Worm (Caenorhabditis elegans) whole organism, L4 larva: ENCODE results near the gene C07G3.10.

Experiments used
- T20F7.1 ChIP-seq: fragments of 200-800 bp; sonication (Bioruptor generic); optimal IDR thresholded peaks from 2 replicates; lab custom pipeline; 2018; ENCODE audit warnings: mild to moderate bottlenecking, missing genetic modification characterization, missing compliant biosample characterization
- Y105C5A.15 ChIP-seq: fragments of 200-800 bp; sonication (Bioruptor generic); IDR thresholded peaks from 2 replicates; pipeline ENCODE4 v1.3.6; 2022; ENCODE audit warnings: missing genetic modification characterization, missing compliant biosample characterization
- ZK546.5 ChIP-seq, 2 experiments: sonication (generic microtip); optimal IDR thresholded peaks; 2 replicates each; lab custom pipeline; 2017; ENCODE audit warnings: missing biosample characterization in 2 of 2, missing genetic modification characterization in 2 of 2
- ama-1 ChIP-seq: fragments of 150-350 bp; optimal IDR thresholded peaks from 2 replicates; lab custom pipeline; 2014; ENCODE audit warnings: inconsistent platforms, mixed read lengths
- attf-4 ChIP-seq: sonication (generic microtip); optimal IDR thresholded peaks from 3 replicates; lab custom pipeline; 2017; ENCODE audit warnings: missing biosample characterization, missing genetic modification characterization
- ceh-32 ChIP-seq: sonication (generic microtip); optimal IDR thresholded peaks from 2 replicates; lab custom pipeline; 2016; ENCODE audit warnings: mild to moderate bottlenecking, missing genetic modification characterization, missing compliant biosample characterization; ENCODE audit not compliant: poor library complexity
- ceh-44 ChIP-seq: fragments of 200-800 bp; sonication (Bioruptor generic); IDR thresholded peaks from 2 replicates; pipeline ENCODE4 v1.3.6; 2022; ENCODE audit warnings: missing genetic modification reagents, missing genetic modification characterization, missing compliant biosample characterization
- ces-1 ChIP-seq: fragments of 150-350 bp; sonication (generic microtip); optimal IDR thresholded peaks from 4 replicates; lab custom pipeline; 2014; ENCODE audit warnings: missing biosample characterization, missing genetic modification reagents, missing genetic modification characterization
- daf-16 ChIP-seq, 3 experiments: sonication (generic microtip); optimal IDR thresholded peaks; 2 replicates each; lab custom pipeline; 2016 to 2017; ENCODE audit warnings: missing genetic modification characterization in 3 of 3, missing genetic modification reagents in 3 of 3, mild to moderate bottlenecking in 2 of 3, missing compliant biosample characterization in 2 of 3, missing biosample characterization in 1 of 3, moderate library complexity in 1 of 3
- daf-19 ChIP-seq: fragments of 200-800 bp; sonication (Bioruptor generic); conservative IDR thresholded peaks from 2 replicates; pipeline ENCODE4 v1.3.6; 2022; ENCODE audit warnings: missing genetic modification characterization, missing compliant biosample characterization
- dmd-6 ChIP-seq: fragments of 200-800 bp; sonication (Bioruptor generic); IDR thresholded peaks from 2 replicates; pipeline ENCODE4 v1.3.6; 2022; ENCODE audit warnings: missing genetic modification reagents, missing genetic modification characterization, missing compliant biosample characterization
- dpl-1 ChIP-seq: fragments of 150-350 bp; optimal IDR thresholded peaks from 2 replicates; lab custom pipeline; 2014; ENCODE audit warnings: missing biosample characterization, missing genetic modification reagents, missing genetic modification characterization
- duxl-1 ChIP-seq: sonication (generic microtip); optimal IDR thresholded peaks from 2 replicates; lab custom pipeline; 2016; ENCODE audit warnings: mild to moderate bottlenecking, missing genetic modification characterization, moderate library complexity, missing compliant biosample characterization; ENCODE audit not compliant: poor library complexity
- dve-1 ChIP-seq: sonication (generic microtip); optimal IDR thresholded peaks from 2 replicates; lab custom pipeline; 2017; ENCODE audit warnings: antibody characterized with exemption, mild to moderate bottlenecking, missing genetic modification characterization, missing compliant biosample characterization; ENCODE audit not compliant: insufficient read depth
- egl-27 ChIP-seq: sonication (generic microtip); optimal IDR thresholded peaks from 3 replicates; lab custom pipeline; 2017; ENCODE audit warnings: missing biosample characterization, missing genetic modification reagents, missing genetic modification characterization
- fkh-10 ChIP-seq: fragments of 150-350 bp; optimal IDR thresholded peaks from 2 replicates; lab custom pipeline; 2014; ENCODE audit warnings: missing biosample characterization, missing genetic modification reagents, missing genetic modification characterization
- hif-1 ChIP-seq, 2 experiments: sonication (generic microtip); optimal IDR thresholded peaks; 2 replicates each; lab custom pipeline; 2016 to 2017; ENCODE audit warnings: missing compliant biosample characterization in 2 of 2, missing genetic modification characterization in 2 of 2, missing genetic modification reagents in 2 of 2, missing genotype in 2 of 2, mild to moderate bottlenecking in 1 of 2
- hlh-11 ChIP-seq: fragments of 200-800 bp; sonication (Bioruptor generic); optimal IDR thresholded peaks from 2 replicates; lab custom pipeline; 2018; ENCODE audit warnings: mild to moderate bottlenecking, missing genetic modification characterization, missing compliant biosample characterization
- hlh-30 ChIP-seq: sonication (generic microtip); optimal IDR thresholded peaks from 2 replicates; lab custom pipeline; 2017; ENCODE audit warnings: antibody characterized with exemption, mild to moderate bottlenecking, missing genetic modification characterization, missing compliant biosample characterization; ENCODE audit not compliant: insufficient read depth
- lin-1 ChIP-seq: fragments of 200-800 bp; sonication (Bioruptor generic); IDR thresholded peaks from 2 replicates; pipeline ENCODE4 v1.3.6; 2022; ENCODE audit warnings: missing genetic modification reagents, missing genetic modification characterization, missing compliant biosample characterization
- lin-15B ChIP-seq: fragments of 150-350 bp; sonication (generic microtip); optimal IDR thresholded peaks from 3 replicates; lab custom pipeline; 2014; ENCODE audit warnings: missing biosample characterization, missing genetic modification characterization
- lin-38 ChIP-seq: fragments of 200-800 bp; sonication (Bioruptor generic); IDR thresholded peaks from 2 replicates; pipeline ENCODE4 v1.3.6; 2022; ENCODE audit warnings: missing genetic modification reagents, missing genetic modification characterization, missing compliant biosample characterization
- lin-39 ChIP-seq: fragments of 150-350 bp; optimal IDR thresholded peaks from 2 replicates; lab custom pipeline; 2014; ENCODE audit warnings: missing biosample characterization, missing genetic modification reagents, missing genetic modification characterization
- lir-3 ChIP-seq: sonication (generic microtip); optimal IDR thresholded peaks from 2 replicates; lab custom pipeline; 2016; ENCODE audit warnings: mild to moderate bottlenecking, missing genetic modification characterization, missing compliant biosample characterization
- lsy-2 ChIP-seq, 2 experiments: fragments of 150-350 bp in 1 of 2; sonication (generic microtip) in 1 of 2; optimal IDR thresholded peaks; 2 replicates each; lab custom pipeline; 2014 to 2017; ENCODE audit warnings: missing biosample characterization in 2 of 2, missing genetic modification characterization in 2 of 2
- mdl-1 ChIP-seq, 2 experiments: fragments of 150-350 bp in 1 of 2; sonication (generic microtip) in 1 of 2; optimal IDR thresholded peaks; 2 replicates each; lab custom pipeline; 2014 to 2017; ENCODE audit warnings: missing biosample characterization in 2 of 2, missing genetic modification characterization in 2 of 2
- mdt-29 ChIP-seq: fragments of 200-800 bp; sonication (Bioruptor generic); IDR thresholded peaks from 2 replicates; pipeline ENCODE4 v1.3.6; 2022; ENCODE audit warnings: missing genetic modification reagents, missing genetic modification characterization, missing compliant biosample characterization
- mxl-2 ChIP-seq: fragments of 200-800 bp; sonication (Bioruptor generic); conservative IDR thresholded peaks from 2 replicates; pipeline ENCODE4 v1.3.6; 2022; ENCODE audit warnings: missing genetic modification reagents, missing genetic modification characterization, missing compliant biosample characterization
- nhr-102 ChIP-seq: sonication (generic microtip); optimal IDR thresholded peaks from 2 replicates; lab custom pipeline; 2016; ENCODE audit warnings: mild to moderate bottlenecking, missing genetic modification characterization, moderate library complexity, missing compliant biosample characterization
- nhr-11 ChIP-seq: fragments of 150-350 bp; optimal IDR thresholded peaks from 2 replicates; lab custom pipeline; 2014; ENCODE audit warnings: missing biosample characterization, missing genetic modification characterization
- nhr-237 ChIP-seq: sonication (generic microtip); optimal IDR thresholded peaks from 2 replicates; lab custom pipeline; 2017; ENCODE audit warnings: missing biosample characterization, missing genetic modification characterization
- nhr-28 ChIP-seq: fragments of 150-350 bp; optimal IDR thresholded peaks from 2 replicates; lab custom pipeline; 2014; ENCODE audit warnings: missing biosample characterization, missing genetic modification characterization
- nhr-41 ChIP-seq: fragments of 200-800 bp; sonication (Bioruptor generic); IDR thresholded peaks from 2 replicates; pipeline ENCODE4 v1.3.6; 2022; ENCODE audit warnings: missing genetic modification reagents, missing genetic modification characterization, missing compliant biosample characterization
- nhr-42 ChIP-seq: fragments of 200-800 bp; sonication (Bioruptor generic); IDR thresholded peaks from 2 replicates; pipeline ENCODE4 v1.3.6; 2022; ENCODE audit warnings: missing genetic modification characterization, missing compliant biosample characterization
- nhr-48 ChIP-seq: sonication (generic microtip); optimal IDR thresholded peaks from 2 replicates; lab custom pipeline; 2016; ENCODE audit warnings: mild to moderate bottlenecking, missing genetic modification characterization, missing compliant biosample characterization
- nhr-77 ChIP-seq: fragments of 150-350 bp; optimal IDR thresholded peaks from 2 replicates; lab custom pipeline; 2014; ENCODE audit warnings: missing biosample characterization, missing genetic modification characterization
- php-3 ChIP-seq: fragments of 200-800 bp; sonication (Bioruptor generic); IDR thresholded peaks from 2 replicates; pipeline ENCODE4 v1.3.6; 2022; ENCODE audit warnings: missing genetic modification reagents, missing genetic modification characterization, missing compliant biosample characterization
- pqm-1 ChIP-seq: sonication (generic microtip); optimal IDR thresholded peaks from 2 replicates; lab custom pipeline; 2017; ENCODE audit warnings: missing biosample characterization, missing genetic modification characterization
- rbr-2 ChIP-seq: sonication (generic microtip); optimal IDR thresholded peaks from 2 replicates; lab custom pipeline; 2016; ENCODE audit warnings: missing genotype, missing genetic modification characterization, missing compliant biosample characterization
- sdz-12 ChIP-seq: fragments of 200-800 bp; sonication (Bioruptor generic); optimal IDR thresholded peaks from 2 replicates; lab custom pipeline; 2018; ENCODE audit warnings: mild to moderate bottlenecking, missing genetic modification characterization, missing compliant biosample characterization
- skn-1 ChIP-seq: fragments of 150-350 bp; optimal IDR thresholded peaks from 2 replicates; lab custom pipeline; 2014; ENCODE audit warnings: missing biosample characterization, missing genetic modification characterization
- spr-1 ChIP-seq: sonication (generic microtip); optimal IDR thresholded peaks from 2 replicates; lab custom pipeline; 2016; ENCODE audit warnings: mild to moderate bottlenecking, missing genetic modification characterization, missing compliant biosample characterization
- tag-97 ChIP-seq: fragments of 200-800 bp; sonication (Bioruptor generic); IDR thresholded peaks from 2 replicates; pipeline ENCODE4 v1.3.6; 2022; ENCODE audit warnings: missing genetic modification characterization, missing compliant biosample characterization
- tra-1 ChIP-seq: fragments of 200-800 bp; sonication (Bioruptor generic); IDR thresholded peaks from 2 replicates; pipeline ENCODE4 v1.3.6; 2022; ENCODE audit warnings: missing genetic modification reagents, missing genetic modification characterization, missing compliant biosample characterization
- vab-7 ChIP-seq: fragments of 200-800 bp; sonication (Bioruptor generic); IDR thresholded peaks from 2 replicates; pipeline ENCODE4 v1.3.6; 2022; ENCODE audit warnings: missing genetic modification reagents, missing genetic modification characterization, missing compliant biosample characterization
- zag-1 ChIP-seq: fragments of 150-350 bp; optimal IDR thresholded peaks from 2 replicates; lab custom pipeline; 2014; ENCODE audit warnings: missing biosample characterization, missing genetic modification characterization
- zfp-2 ChIP-seq: sonication (generic microtip); optimal IDR thresholded peaks from 2 replicates; lab custom pipeline; 2016; ENCODE audit warnings: mild to moderate bottlenecking, missing genetic modification characterization, missing compliant biosample characterization
- zfp-3 ChIP-seq: fragments of 200-800 bp; sonication (Bioruptor generic); conservative IDR thresholded peaks from 2 replicates; pipeline ENCODE4 v1.3.6; 2022; ENCODE audit warnings: missing genetic modification reagents, missing genetic modification characterization, missing compliant biosample characterization
- ztf-11 ChIP-seq: fragments of 150-350 bp; optimal IDR thresholded peaks from 2 replicates; lab custom pipeline; 2014; ENCODE audit warnings: missing biosample characterization, missing genetic modification characterization

The C07G3.10 gene

DNA sequence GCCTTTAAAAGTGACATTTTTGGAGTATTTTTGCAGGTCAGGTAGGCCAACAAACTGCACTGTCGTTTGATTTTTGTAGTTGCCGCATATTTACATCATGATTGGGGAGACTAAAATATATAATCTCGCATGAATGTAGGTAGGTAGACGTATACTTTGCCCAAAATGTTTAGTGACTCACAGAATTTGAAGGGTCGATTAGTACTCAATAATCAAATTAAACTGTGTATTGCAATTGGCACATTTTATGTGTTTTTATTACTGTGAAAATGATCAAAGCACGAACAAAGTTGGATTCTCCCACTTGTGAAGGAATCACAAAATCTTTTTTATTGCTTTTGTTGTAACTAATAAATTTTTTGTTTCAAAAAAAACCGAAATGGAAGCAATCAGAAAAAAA, 5.2 kb upstream of the C07G3.10 start, which contains the start of gene C07G3.15:
C07G3.15 (minus strand) TSS at position 101 of the 400 bp plus-strand sequence.
- TF ChIP-seq zag-1 (no peak), nhr-11 (tag; lab: Kevin White, UChicago) (no peak), vab-7 (no peak), ceh-32 (tag; lab: Kevin White, UChicago) (no peak), lin-38 (GFP tag; lab: Robert Waterston, UW) (no peak), nhr-237 (tag; lab: Kevin White, UChicago) (no peak), nhr-41 (GFP tag; lab: Robert Waterston, UW) (no peak), daf-16 (GFP tag; optimal IDR thresholded peaks at IDR 0.05; lab: Kevin White, UChicago) (no peak), daf-16 (tag; optimal IDR thresholded peaks at IDR 0.05; lab: Kevin White, UChicago) (no peak), lin-15B (no peak), ama-1 (lab: Kevin White, UChicago) (no peak), ces-1 (no peak), Y105C5A.15 (GFP tag; lab: Robert Waterston, UW) (no peak), php-3 (GFP tag; lab: Robert Waterston, UW) (no peak), zfp-2 (tag; lab: Kevin White, UChicago) (no peak), hlh-30 (tag; lab: Kevin White, UChicago) (no peak), mdt-29 (GFP tag; lab: Robert Waterston, UW) (no peak), skn-1 (tag; lab: Kevin White, UChicago) (no peak), lir-3 (tag; lab: Kevin White, UChicago) (no peak), lin-39 (tag; lab: Kevin White, UChicago) (no peak), hif-1 (tag; optimal IDR thresholded peaks at IDR 0.05; lab: Kevin White, UChicago) (no peak)

DNA sequence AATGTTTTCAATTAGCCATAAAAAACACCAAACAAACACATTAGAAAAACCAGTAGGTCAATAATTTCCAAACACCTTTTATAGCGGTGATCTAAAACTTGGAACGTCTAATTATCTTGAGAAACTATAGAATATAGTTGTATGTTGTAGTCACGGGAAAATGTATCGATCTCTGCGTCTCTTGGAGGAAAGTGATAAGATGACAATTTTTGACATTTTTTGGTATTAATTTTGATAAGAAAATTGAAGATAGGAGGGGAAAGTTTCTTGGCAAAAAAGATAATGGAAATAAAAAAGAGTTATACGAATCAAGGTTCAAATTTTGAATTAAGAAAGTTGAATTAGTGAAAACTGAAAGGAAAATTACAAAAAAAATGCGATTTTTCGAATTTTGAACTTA, 3.6 kb downstream of the C07G3.10 start:
- TF ChIP-seq spr-1 (tag; lab: Kevin White, UChicago) (no peak), nhr-77 (tag; lab: Kevin White, UChicago) (peak; percentile 78), T20F7.1 (GFP tag; lab: Kevin White, UChicago) (peak; percentile 72), duxl-1 (tag; lab: Kevin White, UChicago) (no peak), mdl-1 (tag; optimal IDR thresholded peaks at IDR 0.05; lab: Kevin White, UChicago) (peak in 1 of 2 experiments; percentile 44), hlh-11 (tag; lab: Kevin White, UChicago) (peak; percentile 77), nhr-42 (no peak), attf-4 (tag; lab: Kevin White, UChicago) (no peak), hlh-30 (tag; lab: Kevin White, UChicago) (peak; percentile 69), nhr-102 (tag; lab: Kevin White, UChicago) (no peak), nhr-41 (GFP tag; lab: Robert Waterston, UW) (0 out of 2 replicates have a peak, but pooled peaks have one; percentile 22), ZK546.5 (tag; optimal IDR thresholded peaks at IDR 0.05; lab: Kevin White, UChicago) (no peak), lin-15B (no peak), dpl-1 (GFP tag; lab: Kevin White, UChicago) (no peak), mxl-2 (no peak), lin-1 (GFP tag; lab: Robert Waterston, UW) (peak; percentile 55; the same call in 1 of the 2 replicates), php-3 (GFP tag; lab: Robert Waterston, UW) (peak; percentile 79; the same call in 1 of the 2 replicates), lsy-2 (tag; optimal IDR thresholded peaks at IDR 0.05; lab: Kevin White, UChicago) (no peak), dve-1 (tag; lab: Kevin White, UChicago) (peak; percentile 89), ceh-44 (GFP tag; lab: Robert Waterston, UW) (no peak), skn-1 (tag; lab: Kevin White, UChicago) (no peak), ztf-11 (tag; lab: Kevin White, UChicago) (no peak), nhr-28 (tag; lab: Kevin White, UChicago) (peak; percentile 100), fkh-10 (GFP tag; lab: Kevin White, UChicago) (no peak), dmd-6 (GFP tag; lab: Robert Waterston, UW) (peak; percentile 98), egl-27 (tag; lab: Kevin White, UChicago) (no peak), zfp-3 (GFP tag; lab: Robert Waterston, UW) (no peak), tag-97 (GFP tag; lab: Robert Waterston, UW) (no peak), rbr-2 (tag; lab: Kevin White, UChicago) (no peak), sdz-12 (GFP tag; lab: Kevin White, UChicago) (no peak), daf-19 (GFP tag; lab: Robert Waterston, UW) (no peak), vab-7 (no peak), nhr-11 (tag; lab: Kevin White, UChicago) (no peak), tra-1 (GFP tag; lab: Robert Waterston, UW) (peak; percentile 60; the same call in 1 of the 2 replicates), pqm-1 (tag; lab: Kevin White, UChicago) (peak; percentile 78), nhr-48 (peak; percentile 63)
